Worm (Caenorhabditis elegans) whole organism, L3 larva: ENCODE data around the gene Y50D4A.5.
A peak's percentile ranks its signal among the peaks of the same experiment; 100 is the strongest.

ENCODE experiments used
- ZK546.5 ChIP-seq: sonication (generic microtip); optimal IDR thresholded peaks from 2 replicates; lab custom pipeline; 2017; ENCODE audit warnings: missing biosample characterization, missing genetic modification characterization
- aly-2 ChIP-seq: fragments of 150-350 bp; optimal IDR thresholded peaks from 2 replicates; lab custom pipeline; 2014; ENCODE audit warnings: missing biosample characterization, missing genetic modification characterization
- ceh-16 ChIP-seq: sonication (generic microtip); optimal IDR thresholded peaks from 2 replicates; lab custom pipeline; 2017; ENCODE audit warnings: missing biosample characterization, missing genetic modification characterization
- ceh-9 ChIP-seq: sonication (generic microtip); optimal IDR thresholded peaks from 2 replicates; lab custom pipeline; 2018; ENCODE audit warnings: missing biosample characterization, missing genetic modification characterization
- egl-27 ChIP-seq: sonication (generic microtip); optimal IDR thresholded peaks from 4 replicates; lab custom pipeline; 2017; ENCODE audit warnings: missing biosample characterization, missing genetic modification reagents, missing genetic modification characterization
- elt-1 ChIP-seq: fragments of 150-350 bp; optimal IDR thresholded peaks from 2 replicates; lab custom pipeline; 2014; ENCODE audit warnings: missing biosample characterization, missing genetic modification characterization
- elt-2 ChIP-seq: sonication (generic microtip); optimal IDR thresholded peaks from 2 replicates; lab custom pipeline; 2016; ENCODE audit warnings: missing genetic modification reagents, mild to moderate bottlenecking, missing genetic modification characterization, missing compliant biosample characterization
- elt-3 ChIP-seq, 3 experiments: fragments of 150-350 bp in 1 of 3; sonication (generic microtip) in 2 of 3; optimal IDR thresholded peaks; 2 replicates in 2 of 3; 4 replicates in 1 of 3; lab custom pipeline; 2014 to 2017; ENCODE audit warnings: missing biosample characterization in 3 of 3, missing genetic modification characterization in 3 of 3
- eor-1 ChIP-seq, 2 experiments: fragments of 150-350 bp; optimal IDR thresholded peaks; 2 replicates each; lab custom pipeline; 2014 to 2018; ENCODE audit warnings: missing biosample characterization in 2 of 2, missing genetic modification characterization in 2 of 2
- fkh-10 ChIP-seq: sonication (generic microtip); optimal IDR thresholded peaks from 2 replicates; lab custom pipeline; 2017; ENCODE audit warnings: missing biosample characterization, missing genetic modification reagents, missing genetic modification characterization
- fkh-2 ChIP-seq: fragments of 150-350 bp; optimal IDR thresholded peaks from 2 replicates; lab custom pipeline; 2014; ENCODE audit warnings: missing biosample characterization, missing genetic modification reagents, missing genetic modification characterization
- fos-1 ChIP-seq: fragments of 150-350 bp; optimal IDR thresholded peaks from 2 replicates; lab custom pipeline; 2014; ENCODE audit warnings: missing biosample characterization, missing genetic modification characterization
- hmg-11 ChIP-seq: sonication (generic microtip); optimal IDR thresholded peaks from 2 replicates; lab custom pipeline; 2016; ENCODE audit warnings: missing genetic modification characterization, missing compliant biosample characterization
- lin-15B ChIP-seq: fragments of 150-350 bp; optimal IDR thresholded peaks from 2 replicates; lab custom pipeline; 2014; ENCODE audit warnings: missing biosample characterization, missing genetic modification characterization
- lin-39 ChIP-seq: fragments of 150-350 bp; optimal IDR thresholded peaks from 2 replicates; lab custom pipeline; 2018; ENCODE audit warnings: missing biosample characterization, missing genetic modification reagents, missing genetic modification characterization
- lsy-12 ChIP-seq: sonication (generic microtip); optimal IDR thresholded peaks from 2 replicates; lab custom pipeline; 2016; ENCODE audit warnings: mild to moderate bottlenecking, missing genetic modification characterization, missing compliant biosample characterization
- mml-1 ChIP-seq: fragments of 150-350 bp; sonication (generic microtip); optimal IDR thresholded peaks from 3 replicates; lab custom pipeline; 2014; ENCODE audit warnings: missing biosample characterization, missing genetic modification characterization
- nhr-11 ChIP-seq: fragments of 150-350 bp; optimal IDR thresholded peaks from 2 replicates; lab custom pipeline; 2014; ENCODE audit warnings: missing biosample characterization, missing genetic modification characterization
- nhr-12 ChIP-seq: fragments of 150-350 bp; optimal IDR thresholded peaks from 2 replicates; lab custom pipeline; 2014; ENCODE audit warnings: missing biosample characterization, missing genetic modification characterization
- nhr-23 ChIP-seq: fragments of 150-350 bp; optimal IDR thresholded peaks from 2 replicates; lab custom pipeline; 2014; ENCODE audit warnings: missing biosample characterization, missing genetic modification reagents, missing genetic modification characterization
- nhr-237 ChIP-seq: fragments of 150-350 bp; optimal IDR thresholded peaks from 2 replicates; lab custom pipeline; 2014; ENCODE audit warnings: missing biosample characterization, missing genetic modification characterization
- nhr-25 ChIP-seq: sonication (generic microtip); optimal IDR thresholded peaks from 2 replicates; lab custom pipeline; 2017; ENCODE audit warnings: missing biosample characterization, missing genetic modification characterization
- nhr-28 ChIP-seq: fragments of 150-350 bp; optimal IDR thresholded peaks from 2 replicates; lab custom pipeline; 2014; ENCODE audit warnings: missing biosample characterization, missing genetic modification characterization
- nhr-43 ChIP-seq: sonication (generic microtip); optimal IDR thresholded peaks from 2 replicates; lab custom pipeline; 2016; ENCODE audit warnings: mild to moderate bottlenecking, missing genetic modification characterization, missing compliant biosample characterization; ENCODE audit not compliant: poor library complexity, severe bottlenecking
- nhr-67 ChIP-seq: fragments of 150-350 bp; optimal IDR thresholded peaks from 2 replicates; lab custom pipeline; 2014; ENCODE audit warnings: missing biosample characterization, missing genetic modification characterization
- nhr-76 ChIP-seq: fragments of 150-350 bp; sonication (generic microtip); optimal IDR thresholded peaks from 5 replicates; lab custom pipeline; 2014; ENCODE audit warnings: missing biosample characterization, missing genetic modification characterization
- nhr-77 ChIP-seq: fragments of 150-350 bp; optimal IDR thresholded peaks from 2 replicates; lab custom pipeline; 2014; ENCODE audit warnings: missing biosample characterization, missing genetic modification characterization
- pqm-1 ChIP-seq: fragments of 150-350 bp; optimal IDR thresholded peaks from 2 replicates; lab custom pipeline; 2017; ENCODE audit warnings: missing biosample characterization, missing genetic modification characterization, inconsistent platforms
- sea-2 ChIP-seq: fragments of 150-350 bp; sonication (generic microtip); optimal IDR thresholded peaks from 4 replicates; lab custom pipeline; 2014; ENCODE audit warnings: missing biosample characterization, missing genetic modification reagents, missing genetic modification characterization
- snpc-4 ChIP-seq: fragments of 150-350 bp; optimal IDR thresholded peaks from 2 replicates; lab custom pipeline; 2014; ENCODE audit warnings: missing biosample characterization, missing genetic modification characterization
- tbx-2 ChIP-seq: sonication (generic microtip); optimal IDR thresholded peaks from 2 replicates; lab custom pipeline; 2016; ENCODE audit warnings: mild to moderate bottlenecking, missing genetic modification characterization, missing compliant biosample characterization
- unc-39 ChIP-seq: sonication (generic microtip); optimal IDR thresholded peaks from 4 replicates; lab custom pipeline; 2017; ENCODE audit warnings: missing biosample characterization, missing genetic modification characterization
- ztf-11 ChIP-seq: fragments of 150-350 bp; optimal IDR thresholded peaks from 2 replicates; lab custom pipeline; 2014; ENCODE audit warnings: missing biosample characterization, missing genetic modification characterization

Y50D4A.5 gene

ce11 chrV:1223559-1223958 lies 16.5 kb downstream of the Y50D4A.5 start:
- TF ChIP-seq nhr-12 (no peak), lin-15B (tag; lab: Kevin White, UChicago) (no peak), nhr-237 (tag; lab: Kevin White, UChicago) (no peak), nhr-43 (tag; lab: Kevin White, UChicago) (no peak), ZK546.5 (tag; lab: Kevin White, UChicago) (no peak), ceh-9 (no peak), nhr-23 (tag; lab: Kevin White, UChicago) (no peak), sea-2 (no peak), ztf-11 (tag; lab: Kevin White, UChicago) (no peak), egl-27 (tag; lab: Kevin White, UChicago) (no peak)

DNA sequence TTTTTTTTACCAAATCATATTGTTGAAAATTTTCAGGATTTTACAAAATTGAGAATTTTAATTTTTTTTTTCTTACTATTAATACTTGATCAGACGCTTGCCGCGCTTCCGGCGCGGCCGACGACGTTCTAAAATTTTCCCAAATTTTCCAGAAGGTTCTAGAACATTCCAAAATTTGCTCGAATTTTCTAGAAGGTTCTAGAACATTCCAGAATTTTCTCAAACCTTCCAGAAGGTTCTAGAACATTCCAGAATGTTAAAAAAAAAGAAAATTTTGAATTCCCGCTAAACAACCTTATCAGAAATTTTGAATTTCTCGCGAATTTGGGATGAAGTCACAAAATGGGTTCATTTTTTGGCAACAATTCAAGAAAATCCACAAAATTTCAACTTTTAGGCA lies 19.1 kb downstream of the Y50D4A.5 start:
- TF ChIP-seq pqm-1, result no peak
- TF ChIP-seq fkh-2 (tag; lab: Kevin White, UChicago), result no peak
- TF ChIP-seq nhr-77, result no peak
- TF ChIP-seq eor-1 (tag; optimal IDR thresholded peaks at IDR 0.05; lab: Kevin White, UChicago), result no peak
- no peak for TF ChIP-seq nhr-43 (tag; lab: Kevin White, UChicago)
- no peak for TF ChIP-seq unc-39 (tag; lab: Kevin White, UChicago)
- no peak for TF ChIP-seq nhr-237 (tag; lab: Kevin White, UChicago)
- no peak for TF ChIP-seq nhr-76 (tag; lab: Kevin White, UChicago)
- no peak for TF ChIP-seq mml-1 (tag; lab: Kevin White, UChicago)
- TF ChIP-seq elt-2, result no peak
- TF ChIP-seq fos-1, result no peak
- no peak for TF ChIP-seq ceh-16 (tag; lab: Kevin White, UChicago)
- no peak for TF ChIP-seq fkh-10 (GFP tag; lab: Kevin White, UChicago)
- TF ChIP-seq snpc-4 (tag; lab: Kevin White, UChicago), result no peak
- TF ChIP-seq nhr-67 (tag; lab: Kevin White, UChicago), result no peak
- TF ChIP-seq lsy-12 (tag; lab: Kevin White, UChicago), result no peak

- TF ChIP-seq lin-39 (tag; lab: Kevin White, UChicago) (peak; percentile 79), nhr-11 (tag; lab: Kevin White, UChicago) (no peak)
Measured at ce11 chrV:1227756-1228665, 20.9 kb downstream of the Y50D4A.5 start.

ce11 chrV:1228884-1229662 lies 22.0 kb downstream of the Y50D4A.5 start:
- TF ChIP-seq fkh-2 (tag; lab: Kevin White, UChicago) (no peak), lin-39 (tag; lab: Kevin White, UChicago) (peak; percentile 67)

DNA sequence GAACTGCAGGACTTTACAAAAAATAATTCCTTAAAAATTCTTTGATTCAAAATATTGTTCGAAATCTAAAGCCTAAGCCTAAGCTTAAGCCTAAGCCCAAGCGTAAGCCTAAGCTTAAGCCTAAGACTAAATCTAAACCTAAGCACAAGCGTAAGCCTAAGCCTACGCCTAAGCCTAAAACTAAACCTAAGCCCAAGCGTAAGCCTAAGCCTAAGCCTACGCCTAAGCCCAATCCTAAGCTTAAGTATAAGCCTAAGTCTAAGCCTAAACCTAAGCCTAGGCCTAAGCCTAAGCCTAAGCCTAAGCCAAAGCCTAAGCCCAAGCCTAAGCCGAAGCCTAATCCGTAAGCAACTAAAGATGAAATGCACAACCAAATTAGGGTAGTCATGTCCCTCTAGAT lies 23.4 kb downstream of the Y50D4A.5 start:
- no peak for TF ChIP-seq nhr-25 (tag; lab: Kevin White, UChicago)
- no peak for TF ChIP-seq elt-3 (tag; optimal IDR thresholded peaks at IDR 0.05; lab: Kevin White, UChicago)
- no peak for TF ChIP-seq unc-39 (tag; lab: Kevin White, UChicago)
- TF ChIP-seq, all 47 proteins: peak for 0

DNA sequence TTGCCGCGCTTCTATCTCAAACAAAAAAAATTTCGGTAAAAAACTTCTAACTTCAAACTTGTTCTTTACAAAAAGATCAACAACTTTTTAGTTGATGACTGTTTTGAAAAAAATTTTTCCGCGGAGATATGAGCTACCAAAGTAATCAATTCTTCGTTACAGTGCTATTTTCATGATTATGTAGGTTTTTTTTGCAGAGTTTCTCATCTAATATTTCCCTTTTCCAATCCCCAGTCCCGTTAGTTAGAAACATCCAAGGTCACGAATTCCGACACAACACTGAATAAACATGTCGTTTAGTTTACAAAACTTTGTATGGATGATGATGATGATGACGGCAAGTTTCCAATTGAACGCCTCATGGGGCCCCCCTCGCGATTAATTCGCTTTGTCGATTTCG lies 25.5 kb downstream of the Y50D4A.5 start:
- TF ChIP-seq tbx-2 (tag; lab: Kevin White, UChicago) (no peak), mml-1 (tag; lab: Kevin White, UChicago) (no peak), aly-2 (tag; lab: Kevin White, UChicago) (no peak), elt-2 (no peak), elt-1 (tag; lab: Kevin White, UChicago) (no peak), nhr-23 (tag; lab: Kevin White, UChicago) (no peak), hmg-11 (tag; lab: Kevin White, UChicago) (no peak), nhr-28 (tag; lab: Kevin White, UChicago) (no peak), ztf-11 (tag; lab: Kevin White, UChicago) (no peak)
